Worm (Caenorhabditis elegans) whole organism, L2 larva: ENCODE results near the gene F42A6.5.

Experiments used
- egl-27 ChIP-seq: sonication (generic microtip); optimal IDR thresholded peaks from 3 replicates; lab custom pipeline; 2017; ENCODE audit warnings: missing biosample characterization, missing genetic modification reagents, missing genetic modification characterization
- fos-1 ChIP-seq: fragments of 150-350 bp; optimal IDR thresholded peaks from 2 replicates; lab custom pipeline; 2014; ENCODE audit warnings: missing biosample characterization, missing genetic modification characterization
- lsy-2 ChIP-seq, 2 experiments: fragments of 150-350 bp in 1 of 2; sonication (generic microtip) in 1 of 2; optimal IDR thresholded peaks; 2 replicates each; lab custom pipeline; 2014 to 2017; ENCODE audit warnings: missing biosample characterization in 2 of 2, missing genetic modification characterization in 2 of 2
- nhr-12 ChIP-seq: fragments of 150-350 bp; optimal IDR thresholded peaks from 2 replicates; lab custom pipeline; 2014; ENCODE audit warnings: missing biosample characterization, missing genetic modification characterization
- nhr-23 ChIP-seq: fragments of 150-350 bp; optimal IDR thresholded peaks from 2 replicates; lab custom pipeline; 2014; ENCODE audit warnings: missing biosample characterization, missing genetic modification reagents, missing genetic modification characterization
- nhr-237 ChIP-seq: fragments of 150-350 bp; optimal IDR thresholded peaks from 2 replicates; lab custom pipeline; 2014; ENCODE audit warnings: missing biosample characterization, missing genetic modification characterization
- unc-39 ChIP-seq: fragments of 150-350 bp; optimal IDR thresholded peaks from 2 replicates; lab custom pipeline; 2014; ENCODE audit warnings: missing biosample characterization, missing genetic modification characterization
- unc-62 ChIP-seq: fragments of 150-350 bp; optimal IDR thresholded peaks from 2 replicates; lab custom pipeline; 2014; ENCODE audit warnings: missing biosample characterization, missing genetic modification reagents, missing genetic modification characterization

ce11 chrIV:3363784-3364183, 32.1 kb upstream of the F42A6.5 start:
- TF ChIP-seq unc-39 (no peak), lsy-2 (tag; optimal IDR thresholded peaks at IDR 0.05; lab: Kevin White, UChicago) (no peak), nhr-12 (tag; lab: Kevin White, UChicago) (no peak), nhr-237 (no peak), nhr-23 (tag; lab: Kevin White, UChicago) (no peak), fos-1 (tag; lab: Kevin White, UChicago) (no peak), unc-62 (GFP tag; lab: Kevin White, UChicago) (no peak), egl-27 (tag; lab: Kevin White, UChicago) (no peak)
